Fruit fly (Drosophila melanogaster) whole organism: ENCODE data around the gene CG34462.

Experiments
- CG8478 ChIP-seq: fragments of >200 bp; optimal IDR thresholded peaks from 2 replicates; lab custom pipeline; 2018; ENCODE audit warnings: inconsistent platforms
- Dll ChIP-seq: fragments of >200 bp; optimal IDR thresholded peaks from 2 replicates; lab custom pipeline; 2017
- EcR ChIP-seq, 2 experiments: fragments of >200 bp; optimal IDR thresholded peaks; 2 replicates each; lab custom pipeline; 2017; ENCODE audit warnings: missing biosample characterization in 2 of 2, missing genetic modification characterization in 2 of 2, missing genetic modification reagents in 2 of 2
- pan ChIP-seq: fragments of >200 bp; optimal IDR thresholded peaks from 2 replicates; lab custom pipeline; 2017
- psq ChIP-seq: fragments of >200 bp; optimal IDR thresholded peaks from 2 replicates; lab custom pipeline; 2017
- usp ChIP-seq: fragments of >200 bp; optimal IDR thresholded peaks from 2 replicates; lab custom pipeline; 2017; ENCODE audit warnings: missing biosample characterization, missing genetic modification characterization, mixed read lengths

The CG34462 gene

dm6 chr3L:8333574-8333973 lies 5.2 kb downstream of the CG34462 start:
- TF ChIP-seq usp (GFP tag; lab: Kevin White, UChicago) = no peak
- no peak for TF ChIP-seq Dll (lab: Kevin White, UChicago)
- TF ChIP-seq pan (lab: Kevin White, UChicago) = no peak
- TF ChIP-seq EcR (GFP tag; optimal IDR thresholded peaks at IDR 0.05; lab: Kevin White, UChicago) = no peak
- no peak for TF ChIP-seq psq (lab: Kevin White, UChicago)
- TF ChIP-seq CG8478 (lab: Kevin White, UChicago) = no peak

- TF ChIP-seq CG8478 (lab: Kevin White, UChicago) = no peak
These were observed 6.0 kb downstream of the CG34462 start for dm6 chr3L:8334338-8334737.

- no peak for TF ChIP-seq CG8478 (lab: Kevin White, UChicago)
- no peak for TF ChIP-seq EcR (GFP tag; optimal IDR thresholded peaks at IDR 0.05; lab: Kevin White, UChicago)
- no peak for TF ChIP-seq pan (lab: Kevin White, UChicago)
- no peak for TF ChIP-seq usp (GFP tag; lab: Kevin White, UChicago)
- no peak for TF ChIP-seq Dll (lab: Kevin White, UChicago)
- TF ChIP-seq psq (lab: Kevin White, UChicago) = no peak
These were observed 8.0 kb downstream of the CG34462 start, which contains the start of gene Cpr66Cb for dm6 chr3L:8336372-8336771. Gene Cpr66Cb (plus strand): TSS chr3L:8336672.

dm6 chr3L:8338921-8339320 lies 10.5 kb downstream of the CG34462 start, which contains the start of gene Pex2:
Gene Pex2 (plus strand): TSS chr3L:8339051.
- TF ChIP-seq pan (lab: Kevin White, UChicago) (no peak), EcR (GFP tag; optimal IDR thresholded peaks at IDR 0.05; lab: Kevin White, UChicago) (no peak), usp (GFP tag; lab: Kevin White, UChicago) (no peak), psq (lab: Kevin White, UChicago) (no peak), CG8478 (lab: Kevin White, UChicago) (no peak), Dll (lab: Kevin White, UChicago) (no peak)

- TF ChIP-seq Dll (lab: Kevin White, UChicago) (no peak), psq (lab: Kevin White, UChicago) (no peak), usp (GFP tag; lab: Kevin White, UChicago) (no peak), EcR (GFP tag; optimal IDR thresholded peaks at IDR 0.05; lab: Kevin White, UChicago) (no peak), CG8478 (lab: Kevin White, UChicago) (no peak), pan (lab: Kevin White, UChicago) (no peak)
These were observed 12.1 kb downstream of the CG34462 start, which contains the start of the genes Prim1 and CG7083 for dm6 chr3L:8340264-8341095. Gene Prim1 (plus strand): TSS chr3L:8340314. Gene CG7083 (plus strand): TSS chr3L:8340785.

- TF ChIP-seq CG8478 (lab: Kevin White, UChicago) = no peak
- TF ChIP-seq usp (GFP tag; lab: Kevin White, UChicago) = no peak
- no peak for TF ChIP-seq psq (lab: Kevin White, UChicago)
- no peak for TF ChIP-seq pan (lab: Kevin White, UChicago)
- no peak for TF ChIP-seq EcR (GFP tag; optimal IDR thresholded peaks at IDR 0.05; lab: Kevin White, UChicago)
- no peak for TF ChIP-seq Dll (lab: Kevin White, UChicago)
These were observed 16.8 kb downstream of the CG34462 start for dm6 chr3L:8345182-8345581.

dm6 chr3L:8346100-8346980 lies 18.0 kb downstream of the CG34462 start, which contains the start of the genes CG7182 and GAPcenA:
Gene CG7182 (minus strand): TSS chr3L:8346382.
Gene GAPcenA (plus strand): TSS chr3L:8346561.
- TF ChIP-seq Dll (lab: Kevin White, UChicago) (no peak), psq (lab: Kevin White, UChicago) (no peak), CG8478 (lab: Kevin White, UChicago) (no peak), usp (GFP tag; lab: Kevin White, UChicago) (no peak), pan (lab: Kevin White, UChicago) (no peak), EcR (GFP tag; optimal IDR thresholded peaks at IDR 0.05; lab: Kevin White, UChicago) (no peak)

- TF ChIP-seq EcR (GFP tag; optimal IDR thresholded peaks at IDR 0.05; lab: Kevin White, UChicago) (no peak), psq (lab: Kevin White, UChicago) (no peak)
These were observed 19.0 kb downstream of the CG34462 start for dm6 chr3L:8347346-8347745.

dm6 chr3L:8356196-8356595 lies 27.8 kb downstream of the CG34462 start, which contains the start of gene Culd:
Gene Culd (minus strand): TSS chr3L:8356296.
- TF ChIP-seq EcR (GFP tag; optimal IDR thresholded peaks at IDR 0.05; lab: Kevin White, UChicago) = no peak
- TF ChIP-seq usp (GFP tag; lab: Kevin White, UChicago) = no peak
- no peak for TF ChIP-seq CG8478 (lab: Kevin White, UChicago)
- TF ChIP-seq pan (lab: Kevin White, UChicago) = no peak
- no peak for TF ChIP-seq psq (lab: Kevin White, UChicago)
- no peak for TF ChIP-seq Dll (lab: Kevin White, UChicago)

- TF ChIP-seq Dll (lab: Kevin White, UChicago) (no peak), usp (GFP tag; lab: Kevin White, UChicago) (no peak), EcR (GFP tag; optimal IDR thresholded peaks at IDR 0.05; lab: Kevin White, UChicago) (no peak), pan (lab: Kevin White, UChicago) (no peak), psq (lab: Kevin White, UChicago) (no peak), CG8478 (lab: Kevin White, UChicago) (no peak)
These were observed 29.8 kb downstream of the CG34462 start for dm6 chr3L:8358138-8358537.
